Worm (Caenorhabditis elegans): Measurements from ENCODE around the gene farl-11.
A peak's percentile ranks its signal among the peaks of the same experiment; 100 is the strongest.

Gene farl-11

DNA sequence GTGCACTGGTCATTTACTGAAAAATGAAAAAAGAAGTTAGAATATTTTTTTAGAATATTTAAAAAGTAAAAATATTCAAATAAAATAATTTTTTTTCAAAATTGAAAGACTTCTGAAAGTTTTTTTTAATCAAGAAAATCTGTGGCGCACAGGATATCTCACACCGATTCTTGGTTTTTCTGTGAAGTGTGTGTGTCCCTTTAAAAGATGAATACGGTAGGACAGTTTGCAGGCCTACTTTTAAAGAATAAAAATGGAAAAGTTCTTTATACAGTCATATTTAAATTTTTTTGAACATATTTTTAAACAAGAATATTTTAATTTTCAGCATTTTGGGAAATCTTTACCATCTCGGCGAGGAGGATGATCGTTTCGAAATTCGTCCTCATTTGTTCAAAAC, 6.3 kb downstream of the farl-11 start, which contains the start of gene mct-5:
Gene mct-5 (minus strand): TSS at position 16 of the 400 bp plus-strand sequence.
- no peak for TF ChIP-seq spr-1 (tag; optimal IDR thresholded peaks at IDR 0.05)
- no peak for TF ChIP-seq ama-1 (optimal IDR thresholded peaks at IDR 0.05)
- no peak for TF ChIP-seq duxl-1 (tag; optimal IDR thresholded peaks at IDR 0.05; ENCODE audit: poor library complexity)
- TF ChIP-seq ces-1 (GFP tag; optimal IDR thresholded peaks at IDR 0.05) = no peak
- no peak for TF ChIP-seq attf-4 (tag; optimal IDR thresholded peaks at IDR 0.05)
- no peak for TF ChIP-seq F26F4.8 (GFP tag; conservative IDR thresholded peaks at IDR 0.05)
- TF ChIP-seq F49E8.2 (tag; optimal IDR thresholded peaks at IDR 0.05; ENCODE audit: borderline replicate concordance) = no peak

DNA sequence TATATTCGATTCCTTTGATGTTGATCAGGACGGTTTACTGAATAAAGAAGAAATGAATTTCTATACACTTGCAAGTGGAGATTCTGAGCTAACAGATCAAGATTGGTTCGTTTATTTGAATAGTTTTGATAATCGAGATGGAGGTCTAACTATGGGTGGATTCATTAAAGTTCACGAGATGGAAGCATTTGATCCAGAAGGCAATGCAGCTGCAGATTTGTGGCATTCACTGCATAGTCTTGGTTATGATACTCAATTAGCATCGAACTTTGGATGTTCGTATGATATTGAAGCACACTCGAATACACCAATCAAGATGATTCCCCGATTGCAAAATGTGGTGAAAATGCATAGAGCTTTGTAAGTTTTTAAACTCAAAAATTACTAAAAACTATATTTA, 8.9 kb downstream of the farl-11 start:
- no peak for TF ChIP-seq unc-62 (GFP tag; optimal IDR thresholded peaks at IDR 0.05 in 1 of 2)
- no peak for TF ChIP-seq unc-62 (tag; optimal IDR thresholded peaks at IDR 0.05)
- TF ChIP-seq nhr-28 (tag; optimal IDR thresholded peaks at IDR 0.05) = no peak
- no peak for TF ChIP-seq mdt-29 (GFP tag; IDR thresholded peaks at IDR 0.05)
- TF ChIP-seq fos-1 (tag; optimal IDR thresholded peaks at IDR 0.05) = no peak
- no peak for TF ChIP-seq php-3 (GFP tag; IDR thresholded peaks at IDR 0.05)
- TF ChIP-seq zip-11 (GFP tag; IDR thresholded peaks at IDR 0.05) = no peak
- TF ChIP-seq Y105C5A.15 (GFP tag; IDR thresholded peaks at IDR 0.05) = no peak
- no peak for TF ChIP-seq unc-130 (GFP tag; optimal IDR thresholded peaks at IDR 0.05)
- TF ChIP-seq fkh-10 (GFP tag; optimal IDR thresholded peaks at IDR 0.05) = no peak
- no peak for TF ChIP-seq nhr-11 (tag; optimal IDR thresholded peaks at IDR 0.05)
- TF ChIP-seq F44E2.7 (GFP tag; IDR thresholded peaks at IDR 0.05) = no peak
- no peak for TF ChIP-seq F10B5.3 (tag; optimal IDR thresholded peaks at IDR 0.05)

DNA sequence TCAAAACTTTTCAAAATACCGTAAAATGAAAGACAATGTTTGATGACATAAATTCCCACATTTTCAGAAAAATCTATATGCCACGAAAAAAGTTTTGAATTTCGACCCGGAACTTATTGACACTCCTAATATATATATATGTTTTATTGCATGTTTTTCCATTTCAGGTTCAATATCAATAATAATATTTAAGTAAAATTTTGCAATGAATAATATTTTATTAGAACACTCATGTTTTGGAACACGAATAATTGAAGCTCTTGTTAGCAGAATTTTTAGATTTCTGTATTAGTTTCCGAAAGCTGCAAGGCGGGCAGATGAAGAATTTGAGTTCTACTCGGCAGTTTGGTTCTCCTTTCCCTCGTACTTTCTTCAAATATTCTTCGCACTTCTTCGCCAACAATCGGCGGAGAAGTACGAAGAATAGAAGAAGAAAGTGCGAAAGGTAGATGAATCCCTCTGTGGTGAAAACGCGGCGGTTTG, 11.5 kb downstream of the farl-11 start, which contains the start of gene T02G5.3:
Gene T02G5.3 (plus strand): TSS at position 51 of the 483 bp plus-strand sequence.
- no peak for TF ChIP-seq unc-130 (GFP tag; optimal IDR thresholded peaks at IDR 0.05)
- no peak for TF ChIP-seq snpc-1.2 (GFP tag; IDR thresholded peaks at IDR 0.05)
- TF ChIP-seq mxl-2 (GFP tag; conservative IDR thresholded peaks at IDR 0.05) = no peak
- TF ChIP-seq Y105C5A.15 (GFP tag; IDR thresholded peaks at IDR 0.05) = no peak

DNA sequence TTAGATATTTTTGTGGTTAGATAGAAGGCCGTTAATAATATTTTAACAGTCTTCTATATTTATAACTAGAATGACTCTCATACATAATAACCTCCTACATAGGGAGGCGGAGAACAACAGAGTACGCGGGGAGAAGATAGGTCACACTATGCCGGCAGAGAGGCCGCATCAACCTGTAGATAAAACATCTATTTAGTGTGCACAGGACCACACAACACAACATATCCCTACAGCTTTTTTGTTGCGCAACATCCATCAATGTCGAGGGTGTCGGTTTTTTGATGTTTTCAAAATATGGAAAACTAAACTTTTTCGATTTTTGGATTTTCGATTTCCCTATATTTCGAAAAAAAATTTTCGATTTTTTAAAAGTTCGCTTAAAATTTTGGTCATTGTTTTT, 14.0 kb downstream of the farl-11 start:
- no peak for TF ChIP-seq D1046.2 (GFP tag; IDR thresholded peaks at IDR 0.05)
- no peak for TF ChIP-seq mxl-3 (GFP tag; optimal IDR thresholded peaks at IDR 0.05)
- TF ChIP-seq fkh-10 (GFP tag; optimal IDR thresholded peaks at IDR 0.05) = no peak
- TF ChIP-seq T26A8.4 (GFP tag; IDR thresholded peaks at IDR 0.05) = no peak
- no peak for TF ChIP-seq gei-8 (GFP tag; optimal IDR thresholded peaks at IDR 0.05)
- no peak for TF ChIP-seq F37D6.2 (tag; optimal IDR thresholded peaks at IDR 0.05)
- no peak for TF ChIP-seq php-3 (GFP tag; IDR thresholded peaks at IDR 0.05)
- no peak for TF ChIP-seq ztf-11 (tag; optimal IDR thresholded peaks at IDR 0.05)
- no peak for TF ChIP-seq pha-4 (GFP tag; IDR thresholded peaks at IDR 0.05)
- no peak for TF ChIP-seq pha-4 (tag; optimal IDR thresholded peaks at IDR 0.05)
- no peak for TF ChIP-seq vab-7 (GFP tag; IDR thresholded peaks at IDR 0.05)
- TF ChIP-seq nhr-48 (tag; optimal IDR thresholded peaks at IDR 0.05) = no peak
- TF ChIP-seq cey-2 (tag; optimal IDR thresholded peaks at IDR 0.05; ENCODE audit: borderline replicate concordance, insufficient read depth) = no peak

DNA sequence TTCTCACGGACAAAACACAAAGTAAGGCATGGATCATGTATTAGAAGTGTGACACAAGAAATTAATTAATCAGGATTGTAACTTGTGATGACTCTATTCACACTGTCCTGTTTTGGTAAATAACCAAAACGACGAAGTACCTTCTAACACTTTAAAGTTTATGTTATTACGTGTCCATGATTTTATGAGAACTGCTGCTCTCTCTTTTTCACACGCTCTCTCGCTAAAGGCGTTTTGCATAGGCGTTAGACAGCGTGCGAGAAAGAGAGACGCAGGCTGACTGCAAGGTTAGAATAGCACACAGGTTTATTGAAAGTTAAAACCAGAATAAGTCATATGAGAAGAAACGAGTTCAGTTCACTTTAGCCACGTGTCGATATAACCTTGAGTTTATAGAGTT, 14.8 kb downstream of the farl-11 start:
- no peak for TF ChIP-seq arid-1 (GFP tag; conservative IDR thresholded peaks at IDR 0.05)
- TF ChIP-seq hlh-30 (tag; optimal IDR thresholded peaks at IDR 0.05; ENCODE audit: insufficient read depth) = peak; percentile 37
